Worm (Caenorhabditis elegans) whole organism, L4 larva: ENCODE measurements around the gene srx-84.
A peak's percentile ranks its signal among the peaks of the same experiment; 100 is the strongest.

Source experiments
- F10B5.3 ChIP-seq: sonication (generic microtip); optimal IDR thresholded peaks from 2 replicates; lab custom pipeline; 2016; ENCODE audit warnings: mild to moderate bottlenecking, missing genetic modification characterization, missing compliant biosample characterization
- T26A8.4 ChIP-seq: fragments of 200-800 bp; sonication (Bioruptor generic); IDR thresholded peaks from 2 replicates; pipeline ENCODE4 v1.3.6; 2022; ENCODE audit warnings: missing genetic modification characterization, missing compliant biosample characterization
- Y105C5A.15 ChIP-seq: fragments of 200-800 bp; sonication (Bioruptor generic); IDR thresholded peaks from 2 replicates; pipeline ENCODE4 v1.3.6; 2022; ENCODE audit warnings: missing genetic modification characterization, missing compliant biosample characterization
- ZK546.5 ChIP-seq, 2 experiments: sonication (generic microtip); optimal IDR thresholded peaks; 2 replicates each; lab custom pipeline; 2017; ENCODE audit warnings: missing biosample characterization in 2 of 2, missing genetic modification characterization in 2 of 2
- aha-1 ChIP-seq: fragments of 150-350 bp; peaks from one replicate; lab custom pipeline; 2014; ENCODE audit warnings: missing biosample characterization, missing genetic modification characterization
- aly-2 ChIP-seq: sonication (generic microtip); optimal IDR thresholded peaks from 2 replicates; lab custom pipeline; 2018; ENCODE audit warnings: missing biosample characterization, missing genetic modification characterization
- ama-1 ChIP-seq: fragments of 150-350 bp; optimal IDR thresholded peaks from 2 replicates; lab custom pipeline; 2014; ENCODE audit warnings: inconsistent platforms, mixed read lengths
- ces-1 ChIP-seq: fragments of 150-350 bp; sonication (generic microtip); optimal IDR thresholded peaks from 4 replicates; lab custom pipeline; 2014; ENCODE audit warnings: missing biosample characterization, missing genetic modification reagents, missing genetic modification characterization
- ctbp-1 ChIP-seq: fragments of 200-800 bp; sonication (Bioruptor generic); IDR thresholded peaks from 2 replicates; pipeline ENCODE4 v1.3.6; 2022; ENCODE audit warnings: missing genetic modification reagents, missing genetic modification characterization, missing compliant biosample characterization
- daf-16 ChIP-seq, 3 experiments: sonication (generic microtip); optimal IDR thresholded peaks; 2 replicates each; lab custom pipeline; 2016 to 2017; ENCODE audit warnings: missing genetic modification characterization in 3 of 3, missing genetic modification reagents in 3 of 3, mild to moderate bottlenecking in 2 of 3, missing compliant biosample characterization in 2 of 3, missing biosample characterization in 1 of 3, moderate library complexity in 1 of 3
- daf-19 ChIP-seq: fragments of 200-800 bp; sonication (Bioruptor generic); conservative IDR thresholded peaks from 2 replicates; pipeline ENCODE4 v1.3.6; 2022; ENCODE audit warnings: missing genetic modification characterization, missing compliant biosample characterization
- dmd-6 ChIP-seq: fragments of 200-800 bp; sonication (Bioruptor generic); IDR thresholded peaks from 2 replicates; pipeline ENCODE4 v1.3.6; 2022; ENCODE audit warnings: missing genetic modification reagents, missing genetic modification characterization, missing compliant biosample characterization
- dmd-8 ChIP-seq: fragments of 200-800 bp; sonication (Bioruptor generic); IDR thresholded peaks from 2 replicates; pipeline ENCODE4 v1.3.6; 2022; ENCODE audit warnings: missing genetic modification characterization, missing compliant biosample characterization
- dpl-1 ChIP-seq: fragments of 150-350 bp; optimal IDR thresholded peaks from 2 replicates; lab custom pipeline; 2014; ENCODE audit warnings: missing biosample characterization, missing genetic modification reagents, missing genetic modification characterization
- duxl-1 ChIP-seq: sonication (generic microtip); optimal IDR thresholded peaks from 2 replicates; lab custom pipeline; 2016; ENCODE audit warnings: mild to moderate bottlenecking, missing genetic modification characterization, moderate library complexity, missing compliant biosample characterization; ENCODE audit not compliant: poor library complexity
- dve-1 ChIP-seq: sonication (generic microtip); optimal IDR thresholded peaks from 2 replicates; lab custom pipeline; 2017; ENCODE audit warnings: antibody characterized with exemption, mild to moderate bottlenecking, missing genetic modification characterization, missing compliant biosample characterization; ENCODE audit not compliant: insufficient read depth
- egl-43 ChIP-seq: fragments of 200-800 bp; sonication (Bioruptor generic); IDR thresholded peaks from 2 replicates; pipeline ENCODE4 v1.3.6; 2022; ENCODE audit warnings: missing genetic modification reagents, missing genetic modification characterization, missing compliant biosample characterization
- hif-1 ChIP-seq, 2 experiments: sonication (generic microtip); optimal IDR thresholded peaks; 2 replicates each; lab custom pipeline; 2016 to 2017; ENCODE audit warnings: missing compliant biosample characterization in 2 of 2, missing genetic modification characterization in 2 of 2, missing genetic modification reagents in 2 of 2, missing genotype in 2 of 2, mild to moderate bottlenecking in 1 of 2
- hlh-11 ChIP-seq: fragments of 200-800 bp; sonication (Bioruptor generic); optimal IDR thresholded peaks from 2 replicates; lab custom pipeline; 2018; ENCODE audit warnings: mild to moderate bottlenecking, missing genetic modification characterization, missing compliant biosample characterization
- hlh-30 ChIP-seq: sonication (generic microtip); optimal IDR thresholded peaks from 2 replicates; lab custom pipeline; 2017; ENCODE audit warnings: antibody characterized with exemption, mild to moderate bottlenecking, missing genetic modification characterization, missing compliant biosample characterization; ENCODE audit not compliant: insufficient read depth
- hmg-1.1 ChIP-seq: fragments of 200-800 bp; sonication (Bioruptor generic); IDR thresholded peaks from 2 replicates; pipeline ENCODE4 v1.3.6; 2022; ENCODE audit warnings: missing genetic modification reagents, missing genetic modification characterization, missing compliant biosample characterization
- lim-7 ChIP-seq: fragments of 200-800 bp; sonication (Bioruptor generic); IDR thresholded peaks from 2 replicates; pipeline ENCODE4 v1.3.6; 2022; ENCODE audit warnings: missing genetic modification characterization, missing compliant biosample characterization
- lin-13 ChIP-seq: fragments of 150-350 bp; optimal IDR thresholded peaks from 2 replicates; lab custom pipeline; 2014; ENCODE audit warnings: missing biosample characterization, missing genetic modification reagents, missing genetic modification characterization
- lin-38 ChIP-seq: fragments of 200-800 bp; sonication (Bioruptor generic); IDR thresholded peaks from 2 replicates; pipeline ENCODE4 v1.3.6; 2022; ENCODE audit warnings: missing genetic modification reagents, missing genetic modification characterization, missing compliant biosample characterization
- mdl-1 ChIP-seq, 2 experiments: fragments of 150-350 bp in 1 of 2; sonication (generic microtip) in 1 of 2; optimal IDR thresholded peaks; 2 replicates each; lab custom pipeline; 2014 to 2017; ENCODE audit warnings: missing biosample characterization in 2 of 2, missing genetic modification characterization in 2 of 2
- mep-1 ChIP-seq: fragments of 150-350 bp; sonication (generic microtip); optimal IDR thresholded peaks from 3 replicates; lab custom pipeline; 2014; ENCODE audit warnings: missing biosample characterization, missing genetic modification characterization
- mes-2 ChIP-seq: sonication (generic microtip); optimal IDR thresholded peaks from 2 replicates; lab custom pipeline; 2016; ENCODE audit warnings: missing genotype, mild to moderate bottlenecking, missing genetic modification characterization, missing compliant biosample characterization; ENCODE audit not compliant: poor library complexity, severe bottlenecking
- nhr-102 ChIP-seq: sonication (generic microtip); optimal IDR thresholded peaks from 2 replicates; lab custom pipeline; 2016; ENCODE audit warnings: mild to moderate bottlenecking, missing genetic modification characterization, moderate library complexity, missing compliant biosample characterization
- nhr-237 ChIP-seq: sonication (generic microtip); optimal IDR thresholded peaks from 2 replicates; lab custom pipeline; 2017; ENCODE audit warnings: missing biosample characterization, missing genetic modification characterization
- nhr-25 ChIP-seq: sonication (generic microtip); optimal IDR thresholded peaks from 2 replicates; lab custom pipeline; 2017; ENCODE audit warnings: missing genetic modification characterization, mild to moderate bottlenecking, missing compliant biosample characterization, antibody characterized with exemption, moderate library complexity, borderline replicate concordance; ENCODE audit not compliant: insufficient read depth
- nhr-28 ChIP-seq: fragments of 150-350 bp; optimal IDR thresholded peaks from 2 replicates; lab custom pipeline; 2014; ENCODE audit warnings: missing biosample characterization, missing genetic modification characterization
- nhr-42 ChIP-seq: fragments of 200-800 bp; sonication (Bioruptor generic); IDR thresholded peaks from 2 replicates; pipeline ENCODE4 v1.3.6; 2022; ENCODE audit warnings: missing genetic modification characterization, missing compliant biosample characterization
- nhr-48 ChIP-seq: sonication (generic microtip); optimal IDR thresholded peaks from 2 replicates; lab custom pipeline; 2016; ENCODE audit warnings: mild to moderate bottlenecking, missing genetic modification characterization, missing compliant biosample characterization
- nhr-6 ChIP-seq: fragments of 150-350 bp; optimal IDR thresholded peaks from 2 replicates; lab custom pipeline; 2014; ENCODE audit warnings: missing biosample characterization, missing genetic modification characterization
- nhr-77 ChIP-seq: fragments of 150-350 bp; optimal IDR thresholded peaks from 2 replicates; lab custom pipeline; 2014; ENCODE audit warnings: missing biosample characterization, missing genetic modification characterization
- php-3 ChIP-seq: fragments of 200-800 bp; sonication (Bioruptor generic); IDR thresholded peaks from 2 replicates; pipeline ENCODE4 v1.3.6; 2022; ENCODE audit warnings: missing genetic modification reagents, missing genetic modification characterization, missing compliant biosample characterization
- pqm-1 ChIP-seq: sonication (generic microtip); optimal IDR thresholded peaks from 2 replicates; lab custom pipeline; 2017; ENCODE audit warnings: missing biosample characterization, missing genetic modification characterization
- rbr-2 ChIP-seq: sonication (generic microtip); optimal IDR thresholded peaks from 2 replicates; lab custom pipeline; 2016; ENCODE audit warnings: missing genotype, missing genetic modification characterization, missing compliant biosample characterization
- saeg-2 ChIP-seq: fragments of 200-800 bp; sonication (Bioruptor generic); IDR thresholded peaks from 2 replicates; pipeline ENCODE4 v1.3.6; 2022; ENCODE audit warnings: missing genetic modification reagents, missing genetic modification characterization, missing compliant biosample characterization
- set-16 ChIP-seq: fragments of 200-800 bp; sonication (Bioruptor generic); IDR thresholded peaks from 2 replicates; pipeline ENCODE4 v1.3.6; 2022; ENCODE audit warnings: missing genetic modification reagents, missing genetic modification characterization, missing compliant biosample characterization
- snpc-1.2 ChIP-seq: fragments of 200-800 bp; sonication (Bioruptor generic); IDR thresholded peaks from 2 replicates; pipeline ENCODE4 v1.3.6; 2022; ENCODE audit warnings: missing genetic modification reagents, missing genetic modification characterization, missing compliant biosample characterization
- spr-1 ChIP-seq: sonication (generic microtip); optimal IDR thresholded peaks from 2 replicates; lab custom pipeline; 2016; ENCODE audit warnings: mild to moderate bottlenecking, missing genetic modification characterization, missing compliant biosample characterization
- spr-3 ChIP-seq: fragments of 200-800 bp; sonication (Bioruptor generic); optimal IDR thresholded peaks from 2 replicates; lab custom pipeline; 2018; ENCODE audit warnings: mild to moderate bottlenecking, missing genetic modification characterization, missing compliant biosample characterization
- tra-1 ChIP-seq: fragments of 200-800 bp; sonication (Bioruptor generic); IDR thresholded peaks from 2 replicates; pipeline ENCODE4 v1.3.6; 2022; ENCODE audit warnings: missing genetic modification reagents, missing genetic modification characterization, missing compliant biosample characterization
- unc-130 ChIP-seq: sonication (generic microtip); optimal IDR thresholded peaks from 2 replicates; lab custom pipeline; 2016; ENCODE audit warnings: missing genetic modification reagents, missing genetic modification characterization, missing compliant biosample characterization
- zip-11 ChIP-seq: fragments of 200-800 bp; sonication (Bioruptor generic); IDR thresholded peaks from 2 replicates; pipeline ENCODE4 v1.3.6; 2022; ENCODE audit warnings: missing genetic modification characterization, missing compliant biosample characterization
- ztf-7 ChIP-seq: fragments of 150-350 bp; optimal IDR thresholded peaks from 2 replicates; lab custom pipeline; 2014; ENCODE audit warnings: missing biosample characterization, missing genetic modification characterization

srx-84 gene

DNA sequence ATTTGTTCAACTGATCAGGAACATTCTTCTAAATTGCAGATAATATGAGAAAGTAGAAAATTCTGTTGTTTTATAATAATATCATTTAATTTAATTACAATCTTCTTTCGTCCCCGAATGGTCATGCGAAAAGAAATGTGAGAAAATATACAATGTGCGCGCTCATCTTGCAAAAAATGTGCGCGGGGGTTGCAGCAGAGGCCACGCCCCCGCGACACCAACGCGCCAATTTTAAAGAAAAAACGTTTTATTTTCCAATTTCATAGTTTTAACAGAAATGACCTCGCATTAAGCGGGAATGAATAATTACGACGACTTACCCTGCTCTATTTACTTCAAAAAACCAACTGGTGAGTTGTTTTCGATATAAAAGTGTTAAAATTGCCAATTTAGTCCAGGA, 11.6 kb downstream of the srx-84 start, which contains the start of gene sas-5:
Gene sas-5, plus strand, starts transcription at position 257 of the 400 bp plus-strand sequence.
- TF ChIP-seq spr-3 (no peak), dmd-8 (GFP tag; lab: Robert Waterston, UW) (no peak), ama-1 (no peak), nhr-48 (tag; lab: Kevin White, UChicago) (peak; percentile 39), nhr-102 (tag; lab: Kevin White, UChicago) (peak; percentile 52), spr-1 (tag; lab: Kevin White, UChicago) (peak; percentile 57), nhr-25 (tag; lab: Kevin White, UChicago) (no peak), nhr-237 (tag; lab: Kevin White, UChicago) (no peak), nhr-28 (peak; percentile 8), T26A8.4 (no peak; the same call in 1 of the 2 replicates), lin-13 (peak; percentile 61), Y105C5A.15 (GFP tag; lab: Robert Waterston, UW) (no peak), aha-1 (no peak), snpc-1.2 (GFP tag; lab: Robert Waterston, UW) (peak; percentile 37; the same call in 1 of the 2 replicates), nhr-42 (0 out of 2 replicates have a peak, but pooled peaks have one; percentile 11), egl-43 (peak; percentile 64; the same call in 1 of the 2 replicates), daf-19 (GFP tag; lab: Robert Waterston, UW) (no peak), tra-1 (GFP tag; lab: Robert Waterston, UW) (0 out of 2 replicates have a peak, but pooled peaks have one; percentile 20), dmd-6 (GFP tag; lab: Robert Waterston, UW) (peak; percentile 54; the same call in 1 of the 2 replicates), lim-7 (GFP tag; lab: Robert Waterston, UW) (no peak), nhr-77 (tag; lab: Kevin White, UChicago) (no peak), ZK546.5 (tag; optimal IDR thresholded peaks at IDR 0.05; lab: Kevin White, UChicago) (no peak), hlh-30 (tag; lab: Kevin White, UChicago) (peak; percentile 72), dve-1 (tag; lab: Kevin White, UChicago) (peak; percentile 58), php-3 (GFP tag; lab: Robert Waterston, UW) (0 out of 2 replicates have a peak, but pooled peaks have one; percentile 9), aly-2 (tag; lab: Kevin White, UChicago) (no peak), ces-1 (GFP tag; lab: Kevin White, UChicago) (peak; percentile 34), mdl-1 (tag; optimal IDR thresholded peaks at IDR 0.05; lab: Kevin White, UChicago) (peak in 1 of 2 experiments; percentile 55), lin-38 (peak; percentile 81), dpl-1 (peak; percentile 93), daf-16 (GFP tag; optimal IDR thresholded peaks at IDR 0.05; lab: Kevin White, UChicago) (peak in 1 of 2 experiments; percentile 43), daf-16 (tag; optimal IDR thresholded peaks at IDR 0.05; lab: Kevin White, UChicago) (peak; percentile 45), hmg-1.1 (GFP tag; lab: Robert Waterston, UW) (peak; percentile 79), rbr-2 (peak; percentile 44), hlh-11 (peak; percentile 64), ztf-7 (peak; percentile 4), mep-1 (tag; lab: Kevin White, UChicago) (peak; percentile 74), mes-2 (tag; lab: Kevin White, UChicago) (peak; percentile 95), nhr-6 (tag; lab: Kevin White, UChicago) (peak; percentile 46), saeg-2 (GFP tag; lab: Robert Waterston, UW) (no peak), ctbp-1 (GFP tag; lab: Robert Waterston, UW) (no peak), pqm-1 (no peak), duxl-1 (peak; percentile 88), F10B5.3 (tag; lab: Kevin White, UChicago) (peak; percentile 22), zip-11 (no peak), set-16 (GFP tag; lab: Robert Waterston, UW) (no peak), unc-130 (peak; percentile 82), hif-1 (tag; optimal IDR thresholded peaks at IDR 0.05; lab: Kevin White, UChicago) (peak in 1 of 2 experiments; percentile 54)
